Worm (Caenorhabditis elegans) whole organism, late embryonic: ENCODE data around the gene lap-1.

Experiments
- ahr-1 ChIP-seq: sonication (generic microtip); optimal IDR thresholded peaks from 2 replicates; lab custom pipeline; 2016; ENCODE audit warnings: missing genetic modification characterization, missing compliant biosample characterization
- ztf-16 ChIP-seq: sonication (generic microtip); optimal IDR thresholded peaks from 2 replicates; lab custom pipeline; 2017; ENCODE audit warnings: missing genetic modification characterization, missing compliant biosample characterization

DNA sequence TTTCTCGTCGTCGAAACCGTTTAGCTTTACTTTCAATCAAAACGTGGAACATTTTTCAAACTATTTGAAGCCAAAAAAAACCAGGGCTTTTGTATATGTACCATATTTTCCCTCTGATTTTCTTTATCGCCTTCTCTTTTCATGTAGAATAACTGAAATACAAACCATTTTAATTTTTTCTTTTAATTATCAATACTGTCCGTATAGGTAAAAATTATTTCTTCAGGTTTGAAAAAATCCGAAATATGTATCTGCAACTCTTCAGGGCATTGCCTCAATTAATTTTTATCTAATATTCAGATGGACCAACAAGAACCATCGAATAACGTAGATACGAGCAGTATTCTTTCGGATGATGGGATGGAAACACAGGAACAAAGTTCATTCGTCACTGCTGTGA, 26.7 kb downstream of the lap-1 start, which contains the start of gene met-2:
- TF ChIP-seq ahr-1, result no peak
- TF ChIP-seq ztf-16 (tag; lab: Kevin White, UChicago), result no peak
